Fruit fly (Drosophila melanogaster) whole organism, wandering third instar larva: ENCODE results near the gene Sac1.

ENCODE experiments used
- Abd-B ChIP-seq: fragments of >200 bp; optimal IDR thresholded peaks from 2 replicates; lab custom pipeline; 2017; ENCODE audit warnings: missing biosample characterization, missing genetic modification characterization
- Dif ChIP-seq: fragments of 200-275, 200-300 bp; sonication (Bioruptor generic); optimal IDR thresholded peaks from 2 replicates; lab custom pipeline; 2018; ENCODE audit warnings: missing biosample characterization, missing genetic modification characterization; ENCODE audit not compliant: partially characterized antibody
- Hr83 ChIP-seq: fragments of 200-300 bp; sonication (Bioruptor generic); optimal IDR thresholded peaks from 2 replicates; lab custom pipeline; 2016; ENCODE audit warnings: missing biosample characterization, mild to moderate bottlenecking, missing genetic modification characterization, moderate library complexity; ENCODE audit not compliant: poor library complexity, severe bottlenecking
- Myc ChIP-seq: fragments of >200 bp; optimal IDR thresholded peaks from 2 replicates; lab custom pipeline; 2017
- Rel ChIP-seq, 2 experiments: fragments of 200-800 bp; sonication (Bioruptor generic) in 1 of 2; optimal IDR thresholded peaks; 2 replicates in 1 of 2; 3 replicates in 1 of 2; lab custom pipeline; 2016 to 2019; ENCODE audit warnings: mild to moderate bottlenecking in 2 of 2, missing biosample characterization in 2 of 2, missing genetic modification characterization in 2 of 2, moderate library complexity in 1 of 2
- Sp1 ChIP-seq: fragments of 200-800 bp; sonication (Bioruptor generic); optimal IDR thresholded peaks from 3 replicates; lab custom pipeline; 2019; ENCODE audit warnings: missing biosample characterization, mild to moderate bottlenecking, missing genetic modification characterization, moderate library complexity
- brk ChIP-seq: fragments of 200-800 bp; sonication (Bioruptor generic); optimal IDR thresholded peaks from 2 replicates; lab custom pipeline; 2016; ENCODE audit warnings: missing biosample characterization, mild to moderate bottlenecking, missing genetic modification characterization
- jim ChIP-seq: fragments of 175-275, 200-325 bp; sonication (Bioruptor generic); optimal IDR thresholded peaks from 2 replicates; lab custom pipeline; 2016; ENCODE audit warnings: missing biosample characterization, mild to moderate bottlenecking, missing genetic modification characterization
- pan ChIP-seq: fragments of >200 bp; optimal IDR thresholded peaks from 2 replicates; lab custom pipeline; 2017
- psq ChIP-seq: fragments of 200-800 bp; sonication (Bioruptor generic); optimal IDR thresholded peaks from 3 replicates; lab custom pipeline; 2017; ENCODE audit warnings: missing biosample characterization, mild to moderate bottlenecking, missing genetic modification characterization, moderate library complexity
- usp ChIP-seq: fragments of >200 bp; optimal IDR thresholded peaks from 2 replicates; lab custom pipeline; 2017; ENCODE audit warnings: missing biosample characterization, missing genetic modification characterization
- woc ChIP-seq: sonication (Bioruptor generic); optimal IDR thresholded peaks from 2 replicates; lab custom pipeline; 2016; ENCODE audit warnings: missing biosample characterization, mild to moderate bottlenecking, missing genetic modification characterization

dm6 chr3L:1203855-1204431, 43.7 kb upstream of the Sac1 start:
- TF ChIP-seq Dif (GFP tag; lab: Kevin White, UChicago): no peak
- no peak for TF ChIP-seq Rel (GFP tag; optimal IDR thresholded peaks at IDR 0.05; lab: Kevin White, UChicago)
- TF ChIP-seq Rel (tag; optimal IDR thresholded peaks at IDR 0.05; lab: Kevin White, UChicago): no peak
- TF ChIP-seq pan: no peak
- TF ChIP-seq Hr83 (GFP tag; lab: Kevin White, UChicago): no peak
- TF ChIP-seq woc: no peak
- no peak for TF ChIP-seq Sp1
- TF ChIP-seq usp (GFP tag; lab: Kevin White, UChicago): no peak
- no peak for TF ChIP-seq Myc
- TF ChIP-seq psq (GFP tag; lab: Kevin White, UChicago): no peak
- TF ChIP-seq jim (GFP tag; lab: Kevin White, UChicago): no peak
- no peak for TF ChIP-seq Abd-B
- no peak for TF ChIP-seq brk
